Fruit fly (Drosophila melanogaster): Measurements from ENCODE around the gene CG4592.

CG4592 gene

dm6 chr2L:9937908-9938307 is 16.5 kb downstream of the CG4592 start, which contains the start of gene Arglu1 (continued):
- peak; percentile 87 for TF ChIP-seq CG4617 (GFP tag; optimal IDR thresholded peaks at IDR 0.05; ENCODE audit: borderline replicate concordance)
- no peak for TF ChIP-seq her (GFP tag; optimal IDR thresholded peaks at IDR 0.05)
- TF ChIP-seq mirr (GFP tag; optimal IDR thresholded peaks at IDR 0.05), result no peak
- TF ChIP-seq NfI (GFP tag; optimal IDR thresholded peaks at IDR 0.05), result peak; percentile 26
- TF ChIP-seq tgo (GFP tag; IDR thresholded peaks at IDR 0.05), result peak; percentile 28; the same call in 1 of the 3 replicates
- no peak for TF ChIP-seq toy (GFP tag; IDR thresholded peaks at IDR 0.05)
- TF ChIP-seq TFAM (GFP tag; optimal IDR thresholded peaks at IDR 0.05), result no peak
- no peak for TF ChIP-seq vnd (GFP tag; IDR thresholded peaks at IDR 0.05; ENCODE audit: partially characterized antibody)
- no peak for TF ChIP-seq pfk (GFP tag; optimal IDR thresholded peaks at IDR 0.05)
- peak; percentile 53 for TF ChIP-seq mam (GFP tag; optimal IDR thresholded peaks at IDR 0.05)
- 0 out of 3 replicates have a peak, but pooled peaks have one; percentile 23 for TF ChIP-seq zen2 (GFP tag; IDR thresholded peaks at IDR 0.05; ENCODE audit: partially characterized antibody)
- no peak for TF ChIP-seq CG4282 (GFP tag; optimal IDR thresholded peaks at IDR 0.05)
- peak; percentile 37 for TF ChIP-seq CG33213 (GFP tag; optimal IDR thresholded peaks at IDR 0.05)
- TF ChIP-seq BEAF-32 (GFP tag; optimal IDR thresholded peaks at IDR 0.05), result peak; percentile 6
- TF ChIP-seq ssp (GFP tag; IDR thresholded peaks at IDR 0.05), result 0 out of 2 replicates have a peak, but pooled peaks have one; percentile 18
- peak; percentile 26 for TF ChIP-seq Myb (GFP tag; optimal IDR thresholded peaks at IDR 0.05)
- TF ChIP-seq CG30020 (tag; optimal IDR thresholded peaks at IDR 0.05), result no peak
- peak; percentile 63; the same call in 1 of the 3 replicates for TF ChIP-seq CG11456 (GFP tag; IDR thresholded peaks at IDR 0.05)
- TF ChIP-seq CG3163 (GFP tag; optimal IDR thresholded peaks at IDR 0.05), result peak; percentile 14
- TF ChIP-seq CG9609 (GFP tag; optimal IDR thresholded peaks at IDR 0.05), result no peak
- TF ChIP-seq tin (GFP tag; optimal IDR thresholded peaks at IDR 0.05), result peak; percentile 22
- peak; percentile 28 for TF ChIP-seq ems (GFP tag; optimal IDR thresholded peaks at IDR 0.05)
- peak; percentile 18 for TF ChIP-seq Sin3A (optimal IDR thresholded peaks at IDR 0.05)
- TF ChIP-seq gro (GFP tag; optimal IDR thresholded peaks at IDR 0.05), result peak; percentile 20
- TF ChIP-seq CG13624 (GFP tag; optimal IDR thresholded peaks at IDR 0.05), result peak; percentile 26
- TF ChIP-seq eve (GFP tag; optimal IDR thresholded peaks at IDR 0.05), result no peak
- TF ChIP-seq CG18011 (GFP tag; optimal IDR thresholded peaks at IDR 0.05), result peak; percentile 14
- TF ChIP-seq CG17186 (GFP tag; optimal IDR thresholded peaks at IDR 0.05), result no peak
- peak; percentile 1 for TF ChIP-seq CG3995 (GFP tag; optimal IDR thresholded peaks at IDR 0.05)
- TF ChIP-seq run (tag; optimal IDR thresholded peaks at IDR 0.05), result no peak
- no peak for TF ChIP-seq Six4 (GFP tag; optimal IDR thresholded peaks at IDR 0.05)
- TF ChIP-seq sens-2 (GFP tag; IDR thresholded peaks at IDR 0.05), result no peak
- peak; percentile 33 for TF ChIP-seq CG7786 (GFP tag; optimal IDR thresholded peaks at IDR 0.05)
- peak; percentile 5 for TF ChIP-seq Dad (GFP tag; optimal IDR thresholded peaks at IDR 0.05)
- no peak for TF ChIP-seq Awh (GFP tag; IDR thresholded peaks at IDR 0.05)
- peak; percentile 88 for TF ChIP-seq MBD-R2 (GFP tag; IDR thresholded peaks at IDR 0.05)
- no peak for TF ChIP-seq Asciz (GFP tag; optimal IDR thresholded peaks at IDR 0.05)
- TF ChIP-seq fd3F (GFP tag; optimal IDR thresholded peaks at IDR 0.05), result no peak
- TF ChIP-seq Antp (GFP tag; optimal IDR thresholded peaks at IDR 0.05), result no peak
- TF ChIP-seq CG17361 (GFP tag; IDR thresholded peaks at IDR 0.05), result no peak
- TF ChIP-seq CG7839 (tag; optimal IDR thresholded peaks at IDR 0.05), result no peak
- no peak for TF ChIP-seq fu2 (GFP tag; optimal IDR thresholded peaks at IDR 0.05)
- no peak for TF ChIP-seq CG17612 (GFP tag; IDR thresholded peaks at IDR 0.05)
- no peak for TF ChIP-seq br (optimal IDR thresholded peaks at IDR 0.05)
- peak in 1 of 2 experiments; percentile 41 for TF ChIP-seq crp (GFP tag; optimal IDR thresholded peaks at IDR 0.05)
- peak; percentile 67 for TF ChIP-seq gfzf (GFP tag; optimal IDR thresholded peaks at IDR 0.05)
- TF ChIP-seq lilli (GFP tag; optimal IDR thresholded peaks at IDR 0.05), result peak; percentile 3
- peak; percentile 77 for TF ChIP-seq CG32772 (GFP tag; IDR thresholded peaks at IDR 0.05)
- no peak for TF ChIP-seq crol (GFP tag; IDR thresholded peaks at IDR 0.05)
- peak; percentile 39; the same call in 1 of the 2 replicates for TF ChIP-seq CG11247 (GFP tag; IDR thresholded peaks at IDR 0.05)
- TF ChIP-seq pho (GFP tag; optimal IDR thresholded peaks at IDR 0.05), result peak; percentile 15
- TF ChIP-seq Vsx1 (GFP tag; optimal IDR thresholded peaks at IDR 0.05), result no peak
